Worm (Caenorhabditis elegans) whole organism, mixed stage, embryonic: ENCODE data around the gene grwd-1.

Experiments
- bed-3 ChIP-seq: fragments of 200-800 bp; sonication (Bioruptor generic); optimal IDR thresholded peaks from 3 replicates; lab custom pipeline; 2018; ENCODE audit warnings: mild to moderate bottlenecking, missing genetic modification characterization, moderate library complexity, missing compliant biosample characterization
- elt-1 ChIP-seq: sonication (generic microtip); optimal IDR thresholded peaks from 2 replicates; lab custom pipeline; 2017; ENCODE audit warnings: missing genetic modification characterization, mild to moderate bottlenecking, missing compliant biosample characterization, antibody characterized with exemption, moderate library complexity, borderline replicate concordance; ENCODE audit not compliant: insufficient read depth
- ham-2 ChIP-seq: fragments of 200-800 bp; sonication (Bioruptor generic); optimal IDR thresholded peaks from 2 replicates; lab custom pipeline; 2018; ENCODE audit warnings: mild to moderate bottlenecking, missing genetic modification characterization, missing compliant biosample characterization
- lin-32 ChIP-seq: fragments of 200-800 bp; sonication (Bioruptor generic); optimal IDR thresholded peaks from 2 replicates; lab custom pipeline; 2018; ENCODE audit warnings: mild to moderate bottlenecking, missing genetic modification characterization, missing compliant biosample characterization
- unc-120 ChIP-seq: sonication (generic microtip); optimal IDR thresholded peaks from 2 replicates; lab custom pipeline; 2017; ENCODE audit warnings: missing genetic modification characterization, missing compliant biosample characterization; ENCODE audit not compliant: poor library complexity, severe bottlenecking

The grwd-1 gene

ce11 chrIII:5203310-5203709 lies 50.0 kb downstream of the grwd-1 start:
- TF ChIP-seq elt-1 (no peak), ham-2 (GFP tag; lab: Kevin White, UChicago) (no peak), bed-3 (GFP tag; lab: Kevin White, UChicago) (no peak), lin-32 (GFP tag; lab: Kevin White, UChicago) (no peak), unc-120 (tag; lab: Kevin White, UChicago) (no peak)
